Worm (Caenorhabditis elegans) whole organism, late embryonic: ENCODE measurements around the gene nhr-153.

Experiments
- C08G9.2 ChIP-seq: sonication (generic microtip); optimal IDR thresholded peaks from 2 replicates; lab custom pipeline; 2016; ENCODE audit warnings: mild to moderate bottlenecking, missing genetic modification characterization, moderate library complexity, missing compliant biosample characterization
- C38D4.7 ChIP-seq: fragments of 200-800 bp; sonication (Bioruptor generic); optimal IDR thresholded peaks from 2 replicates; lab custom pipeline; 2018; ENCODE audit warnings: mild to moderate bottlenecking, missing genetic modification characterization, moderate library complexity, missing compliant biosample characterization
- F13H6.1 ChIP-seq: sonication (generic microtip); optimal IDR thresholded peaks from 2 replicates; lab custom pipeline; 2016; ENCODE audit warnings: missing genetic modification characterization, missing compliant biosample characterization
- K09A11.1 ChIP-seq: sonication (generic microtip); optimal IDR thresholded peaks from 2 replicates; lab custom pipeline; 2017; ENCODE audit warnings: antibody characterized with exemption, mild to moderate bottlenecking, missing genetic modification characterization, missing compliant biosample characterization; ENCODE audit not compliant: insufficient read depth
- T23F11.4 ChIP-seq: fragments of 200-800 bp; sonication (Bioruptor generic); optimal IDR thresholded peaks from 2 replicates; lab custom pipeline; 2018; ENCODE audit warnings: mild to moderate bottlenecking, missing genetic modification characterization, missing compliant biosample characterization
- Y22D7AL.16 ChIP-seq: sonication (generic microtip); optimal IDR thresholded peaks from 2 replicates; lab custom pipeline; 2016; ENCODE audit warnings: missing genetic modification characterization, missing compliant biosample characterization
- ama-1 ChIP-seq: fragments of 150-350 bp; optimal IDR thresholded peaks from 2 replicates; lab custom pipeline; 2014
- ceh-14 ChIP-seq: sonication (generic microtip); optimal IDR thresholded peaks from 2 replicates; lab custom pipeline; 2016; ENCODE audit warnings: missing genotype, missing genetic modification characterization, missing compliant biosample characterization
- ceh-31 ChIP-seq: sonication (generic microtip); optimal IDR thresholded peaks from 2 replicates; lab custom pipeline; 2016; ENCODE audit warnings: missing genetic modification characterization, missing compliant biosample characterization
- ceh-34 ChIP-seq: sonication (generic microtip); optimal IDR thresholded peaks from 2 replicates; lab custom pipeline; 2016; ENCODE audit warnings: mild to moderate bottlenecking, missing genetic modification characterization, missing compliant biosample characterization
- ceh-48 ChIP-seq: sonication (generic microtip); optimal IDR thresholded peaks from 2 replicates; lab custom pipeline; 2016; ENCODE audit warnings: missing genetic modification characterization, inconsistent platforms, missing compliant biosample characterization
- ceh-6 ChIP-seq: fragments of 200-800 bp; sonication (Bioruptor generic); optimal IDR thresholded peaks from 2 replicates; lab custom pipeline; 2018; ENCODE audit warnings: mild to moderate bottlenecking, missing genetic modification characterization, missing compliant biosample characterization
- ceh-9 ChIP-seq: sonication (generic microtip); optimal IDR thresholded peaks from 2 replicates; lab custom pipeline; 2016; ENCODE audit warnings: mild to moderate bottlenecking, missing genetic modification characterization, inconsistent platforms, missing compliant biosample characterization
- che-1 ChIP-seq: sonication (generic microtip); optimal IDR thresholded peaks from 2 replicates; lab custom pipeline; 2016; ENCODE audit warnings: mild to moderate bottlenecking, missing genetic modification characterization, missing compliant biosample characterization
- elt-4 ChIP-seq: sonication (generic microtip); optimal IDR thresholded peaks from 2 replicates; lab custom pipeline; 2016; ENCODE audit warnings: missing genetic modification characterization, missing compliant biosample characterization
- eyg-1 ChIP-seq: sonication (generic microtip); optimal IDR thresholded peaks from 2 replicates; lab custom pipeline; 2016; ENCODE audit warnings: missing genotype, missing genetic modification characterization, missing compliant biosample characterization
- fax-1 ChIP-seq: sonication (generic microtip); optimal IDR thresholded peaks from 2 replicates; lab custom pipeline; 2016; ENCODE audit warnings: missing genotype, missing genetic modification characterization, missing compliant biosample characterization
- fkh-10 ChIP-seq: fragments of 150-350 bp; optimal IDR thresholded peaks from 2 replicates; lab custom pipeline; 2014; ENCODE audit warnings: missing biosample characterization, missing genetic modification reagents, missing genetic modification characterization
- hlh-30 ChIP-seq: sonication (generic microtip); optimal IDR thresholded peaks from 2 replicates; lab custom pipeline; 2017; ENCODE audit warnings: antibody characterized with exemption, missing genetic modification characterization, missing compliant biosample characterization; ENCODE audit not compliant: insufficient read depth
- madf-2 ChIP-seq: sonication (generic microtip); optimal IDR thresholded peaks from 2 replicates; lab custom pipeline; 2017; ENCODE audit warnings: missing genetic modification characterization, missing compliant biosample characterization
- mec-3 ChIP-seq: sonication (generic microtip); optimal IDR thresholded peaks from 2 replicates; lab custom pipeline; 2016; ENCODE audit warnings: borderline replicate concordance, missing genetic modification characterization, missing compliant biosample characterization
- npax-4 ChIP-seq: sonication (generic microtip); optimal IDR thresholded peaks from 2 replicates; lab custom pipeline; 2016; ENCODE audit warnings: missing genetic modification characterization, missing compliant biosample characterization
- odd-2 ChIP-seq: sonication (generic microtip); optimal IDR thresholded peaks from 2 replicates; lab custom pipeline; 2017; ENCODE audit warnings: antibody characterized with exemption, mild to moderate bottlenecking, missing genetic modification characterization, missing compliant biosample characterization
- pag-3 ChIP-seq: sonication (generic microtip); optimal IDR thresholded peaks from 2 replicates; lab custom pipeline; 2016; ENCODE audit warnings: missing compliant biosample characterization, missing genetic modification characterization, borderline replicate concordance
- pha-2 ChIP-seq: sonication (generic microtip); optimal IDR thresholded peaks from 2 replicates; lab custom pipeline; 2017; ENCODE audit warnings: mild to moderate bottlenecking, missing genetic modification characterization, missing compliant biosample characterization
- rnt-1 ChIP-seq: sonication (generic microtip); optimal IDR thresholded peaks from 2 replicates; lab custom pipeline; 2016; ENCODE audit warnings: missing genetic modification characterization, missing compliant biosample characterization
- tbx-7 ChIP-seq: sonication (generic microtip); optimal IDR thresholded peaks from 2 replicates; lab custom pipeline; 2016; ENCODE audit warnings: missing genotype, missing genetic modification characterization, missing compliant biosample characterization
- ttx-3 ChIP-seq: sonication (generic microtip); optimal IDR thresholded peaks from 2 replicates; lab custom pipeline; 2016; ENCODE audit warnings: missing genetic modification reagents, missing genetic modification characterization, missing compliant biosample characterization
- unc-55 ChIP-seq: sonication (generic microtip); optimal IDR thresholded peaks from 2 replicates; lab custom pipeline; 2017; ENCODE audit warnings: missing biosample characterization, missing genetic modification reagents, missing genetic modification characterization
- zip-5 ChIP-seq: sonication (generic microtip); optimal IDR thresholded peaks from 2 replicates; lab custom pipeline; 2016; ENCODE audit warnings: missing genetic modification characterization, missing compliant biosample characterization

Gene nhr-153

DNA sequence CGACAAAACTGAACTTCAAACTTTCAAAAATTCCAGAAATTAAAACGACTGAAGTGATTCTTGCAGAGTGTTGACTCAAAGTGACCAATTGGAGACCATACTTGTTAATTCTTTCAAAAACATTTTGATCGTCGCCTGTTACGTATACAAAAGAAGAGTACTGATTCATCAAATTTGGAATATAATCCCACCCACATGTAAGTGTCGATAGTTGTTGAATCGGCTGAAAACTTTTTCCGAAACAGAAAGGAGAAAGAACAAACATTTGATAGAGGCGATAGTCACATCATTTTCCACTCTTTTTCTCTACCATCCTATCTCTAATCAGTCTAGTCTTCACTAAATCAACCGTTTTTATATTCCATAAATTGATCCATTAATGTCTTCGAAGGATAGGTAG, at the start of gene nhr-153:
TSS of gene nhr-153 (plus strand) at position 301 of the 400 bp plus-strand sequence.
- TF ChIP-seq che-1 (tag; lab: Kevin White, UChicago) (no peak), fkh-10 (no peak)

DNA sequence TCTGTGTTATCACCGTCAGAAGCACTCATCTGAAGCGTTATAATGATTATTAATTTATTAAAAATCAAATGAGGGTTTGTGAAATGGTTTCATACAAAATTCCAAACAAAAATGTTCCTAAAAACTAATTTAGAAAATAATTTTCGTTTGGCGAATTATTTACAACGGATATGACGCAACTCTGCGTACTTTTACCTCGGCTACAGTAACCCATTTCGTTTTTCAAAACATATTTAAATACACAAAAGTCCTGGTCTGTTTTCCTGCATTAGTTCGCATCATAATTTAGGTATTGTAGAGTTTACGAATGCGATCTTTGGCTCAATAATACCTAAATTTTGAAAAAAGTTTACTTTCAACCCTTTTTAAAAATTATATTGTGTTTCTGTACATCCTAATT, 44.3 kb upstream of the nhr-153 start, which contains the start of gene R07B7.2:
TSS of gene R07B7.2 (minus strand) at position 35 of the 400 bp plus-strand sequence.
- TF ChIP-seq eyg-1 (tag; lab: Kevin White, UChicago) = no peak
- TF ChIP-seq F13H6.1 = no peak
- no peak for TF ChIP-seq ceh-14 (tag; lab: Kevin White, UChicago)
- TF ChIP-seq che-1 (tag; lab: Kevin White, UChicago) = no peak
- no peak for TF ChIP-seq elt-4
- no peak for TF ChIP-seq Y22D7AL.16 (tag; lab: Kevin White, UChicago)
- no peak for TF ChIP-seq ceh-31 (tag; lab: Kevin White, UChicago)
- TF ChIP-seq madf-2 (tag; lab: Kevin White, UChicago) = no peak
- no peak for TF ChIP-seq K09A11.1
- TF ChIP-seq odd-2 (tag; lab: Kevin White, UChicago) = no peak

DNA sequence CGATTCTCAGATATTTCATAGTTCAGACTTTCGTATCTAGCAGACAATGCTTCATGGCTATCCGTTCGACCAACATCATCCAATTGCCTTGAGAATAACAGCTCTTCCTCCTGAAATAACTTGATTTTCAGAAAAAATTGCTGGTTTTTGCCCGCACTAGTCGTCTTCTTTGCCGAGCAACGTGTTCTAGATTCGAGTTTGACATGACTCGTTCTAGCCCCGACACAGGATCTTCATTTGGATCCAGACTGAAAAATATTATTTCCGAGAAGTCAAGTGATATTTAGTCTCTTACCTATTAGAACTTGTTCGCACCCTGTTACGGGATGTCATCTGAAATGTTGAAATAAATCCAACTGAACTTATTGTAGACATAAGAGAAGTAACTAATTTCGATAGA, 41.0 kb upstream of the nhr-153 start, which contains the start of gene clh-6:
TSS of gene clh-6 (minus strand) at position 333 of the 400 bp plus-strand sequence.
- TF ChIP-seq ceh-34 (tag; lab: Kevin White, UChicago) (no peak), ama-1 (lab: Kevin White, UChicago) (peak; percentile 41)

DNA sequence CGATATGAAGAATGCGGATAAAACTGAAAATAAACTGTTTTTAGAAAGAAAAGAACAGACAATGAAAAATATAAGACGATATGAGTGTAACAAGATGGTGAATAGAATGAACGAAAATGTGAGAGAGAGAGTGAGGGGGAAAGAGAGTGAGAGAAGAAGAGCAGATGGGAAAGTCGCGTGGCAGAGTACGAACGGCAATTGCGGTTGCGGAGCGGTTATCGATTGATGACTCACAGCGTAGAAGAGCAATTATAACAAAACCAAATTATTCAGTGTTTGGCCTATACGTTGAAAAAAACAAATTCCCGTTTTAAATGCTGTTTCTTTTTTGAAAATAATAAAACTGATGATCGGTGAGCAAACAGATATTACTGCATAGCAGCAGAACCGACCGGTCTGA, 38.7 kb upstream of the nhr-153 start, which contains the start of gene pqn-53:
TSS of gene pqn-53 (minus strand) at position 23 of the 400 bp plus-strand sequence.
- TF ChIP-seq T23F11.4 (GFP tag; lab: Kevin White, UChicago) (no peak), hlh-30 (tag; lab: Kevin White, UChicago) (peak; percentile 65), ceh-48 (tag; lab: Kevin White, UChicago) (no peak), ceh-6 (GFP tag; lab: Kevin White, UChicago) (no peak), madf-2 (tag; lab: Kevin White, UChicago) (no peak), npax-4 (tag; lab: Kevin White, UChicago) (no peak), rnt-1 (tag; lab: Kevin White, UChicago) (peak; percentile 8), unc-55 (GFP tag; lab: Kevin White, UChicago) (peak; percentile 17)

DNA sequence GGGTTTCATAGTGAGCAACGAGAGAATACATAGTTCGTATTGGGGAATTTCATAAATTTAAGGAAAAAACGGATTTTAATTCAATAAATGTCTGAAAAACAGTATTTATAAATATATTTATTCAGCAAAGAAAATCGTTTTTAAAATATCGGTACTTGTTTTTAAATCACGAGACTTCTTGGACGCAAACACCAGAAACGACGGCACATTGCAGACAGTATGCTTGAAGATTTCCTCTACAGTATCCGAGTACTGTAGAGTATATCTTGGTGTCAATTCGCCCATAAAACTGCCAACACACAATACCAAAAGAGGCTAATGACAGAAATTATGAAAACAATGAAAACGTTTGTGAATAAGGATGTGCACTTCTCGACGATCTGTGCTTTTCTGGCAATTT, 38.2 kb upstream of the nhr-153 start:
- TF ChIP-seq rnt-1 (tag; lab: Kevin White, UChicago) (no peak), che-1 (tag; lab: Kevin White, UChicago) (no peak), C08G9.2 (no peak), unc-55 (GFP tag; lab: Kevin White, UChicago) (no peak), hlh-30 (tag; lab: Kevin White, UChicago) (peak; percentile 86), npax-4 (tag; lab: Kevin White, UChicago) (no peak)
- TF ChIP-seq, all 69 proteins: peak for 1

DNA sequence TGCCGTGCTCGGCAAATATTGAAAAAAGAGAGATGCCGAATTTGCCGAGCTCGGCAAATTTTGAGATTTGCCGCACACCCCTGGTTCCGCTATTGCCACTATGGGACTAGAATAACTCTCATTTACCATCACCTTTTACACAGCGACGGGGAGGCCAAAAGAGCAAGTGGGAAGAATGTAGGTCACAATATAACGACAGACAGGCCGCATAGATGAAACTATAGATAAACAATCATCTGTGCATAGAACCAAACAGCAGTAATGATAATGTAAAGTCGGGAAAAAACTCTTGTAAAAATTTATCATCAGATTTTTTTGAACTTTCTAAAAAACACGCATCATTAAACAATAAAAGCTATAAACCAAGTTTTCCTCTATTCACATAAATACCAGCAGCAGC, 35.6 kb upstream of the nhr-153 start, which contains the start of gene kmo-2:
TSS of gene kmo-2 (minus strand) at position 101 of the 400 bp plus-strand sequence.
- TF ChIP-seq fkh-10 (no peak), ceh-14 (tag; lab: Kevin White, UChicago) (no peak), odd-2 (tag; lab: Kevin White, UChicago) (no peak), ttx-3 (tag; lab: Kevin White, UChicago) (no peak), ceh-9 (tag; lab: Kevin White, UChicago) (no peak), C38D4.7 (GFP tag; lab: Kevin White, UChicago) (no peak)

DNA sequence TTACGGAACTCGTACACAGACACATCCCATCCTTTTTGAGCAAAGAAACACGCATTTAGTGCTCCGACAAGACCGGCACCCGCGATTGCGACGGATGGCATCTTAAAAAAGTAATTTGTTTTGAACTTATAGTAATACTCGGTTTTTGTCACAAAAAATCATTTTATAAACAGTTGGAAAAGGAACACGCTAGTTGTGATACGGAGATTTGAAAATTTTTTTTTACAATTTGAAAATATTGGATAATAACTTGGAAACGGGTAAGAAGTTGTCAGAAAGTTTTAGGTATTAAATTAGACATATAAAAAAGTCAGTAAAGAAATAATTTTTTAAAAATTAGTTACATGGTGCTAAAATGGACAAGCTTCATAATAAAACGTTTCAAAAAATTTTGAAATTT, 33.6 kb upstream of the nhr-153 start, which contains the start of gene kmo-1:
TSS of gene kmo-1 (minus strand) at position 101 of the 400 bp plus-strand sequence.
- no peak for TF ChIP-seq pag-3 (tag; lab: Kevin White, UChicago)
- TF ChIP-seq mec-3 (tag; lab: Kevin White, UChicago) = no peak
- TF ChIP-seq pha-2 (tag; lab: Kevin White, UChicago) = no peak
- no peak for TF ChIP-seq tbx-7 (tag; lab: Kevin White, UChicago)
- no peak for TF ChIP-seq fax-1
- no peak for TF ChIP-seq rnt-1 (tag; lab: Kevin White, UChicago)
- TF ChIP-seq zip-5 (tag; lab: Kevin White, UChicago) = no peak
